Fruit fly (Drosophila melanogaster): ENCODE measurements around the gene CG3061.

The CG3061 gene

dm6 chr3R:14048702-14049142, 16.6 kb downstream of the CG3061 start:
- TF ChIP-seq ttk (optimal IDR thresholded peaks at IDR 0.05) (no peak), Sin3A (optimal IDR thresholded peaks at IDR 0.05) (no peak), Myc (optimal IDR thresholded peaks at IDR 0.05) (no peak), insv (optimal IDR thresholded peaks at IDR 0.05) (no peak), psq (optimal IDR thresholded peaks at IDR 0.05) (no peak), h (optimal IDR thresholded peaks at IDR 0.05) (no peak)

- TF ChIP-seq Sin3A (optimal IDR thresholded peaks at IDR 0.05) (no peak), psq (optimal IDR thresholded peaks at IDR 0.05) (no peak)
These were observed 18.5 kb downstream of the CG3061 start for dm6 chr3R:14050556-14051170.

dm6 chr3R:14051391-14051852, 19.3 kb downstream of the CG3061 start:
- TF ChIP-seq Myc (optimal IDR thresholded peaks at IDR 0.05) (no peak), insv (optimal IDR thresholded peaks at IDR 0.05) (no peak), h (optimal IDR thresholded peaks at IDR 0.05) (no peak), Sin3A (optimal IDR thresholded peaks at IDR 0.05) (no peak), ttk (optimal IDR thresholded peaks at IDR 0.05) (no peak), psq (optimal IDR thresholded peaks at IDR 0.05) (no peak)

- no peak for TF ChIP-seq Myc (optimal IDR thresholded peaks at IDR 0.05)
- TF ChIP-seq ttk (optimal IDR thresholded peaks at IDR 0.05) = no peak
- TF ChIP-seq psq (optimal IDR thresholded peaks at IDR 0.05) = no peak
- TF ChIP-seq h (optimal IDR thresholded peaks at IDR 0.05) = no peak
- no peak for TF ChIP-seq Sin3A (optimal IDR thresholded peaks at IDR 0.05)
- TF ChIP-seq insv (optimal IDR thresholded peaks at IDR 0.05) = no peak
These were observed 20.2 kb downstream of the CG3061 start for dm6 chr3R:14052182-14053036.

- TF ChIP-seq Myc (optimal IDR thresholded peaks at IDR 0.05) (no peak), h (optimal IDR thresholded peaks at IDR 0.05) (no peak), ttk (optimal IDR thresholded peaks at IDR 0.05) (no peak), psq (optimal IDR thresholded peaks at IDR 0.05) (no peak), Sin3A (optimal IDR thresholded peaks at IDR 0.05) (no peak), insv (optimal IDR thresholded peaks at IDR 0.05) (no peak)
These were observed 21.1 kb downstream of the CG3061 start for dm6 chr3R:14053037-14053808.

- no peak for TF ChIP-seq psq (optimal IDR thresholded peaks at IDR 0.05)
- no peak for TF ChIP-seq h (optimal IDR thresholded peaks at IDR 0.05)
- TF ChIP-seq insv (optimal IDR thresholded peaks at IDR 0.05) = no peak
- TF ChIP-seq Sin3A (optimal IDR thresholded peaks at IDR 0.05) = no peak
- TF ChIP-seq ttk (optimal IDR thresholded peaks at IDR 0.05) = no peak
- TF ChIP-seq Myc (optimal IDR thresholded peaks at IDR 0.05) = no peak
These were observed 21.9 kb downstream of the CG3061 start for dm6 chr3R:14054103-14054502.

dm6 chr3R:14055944-14056319, 23.8 kb downstream of the CG3061 start:
- TF ChIP-seq Myc (optimal IDR thresholded peaks at IDR 0.05) (no peak), insv (optimal IDR thresholded peaks at IDR 0.05) (no peak), psq (optimal IDR thresholded peaks at IDR 0.05) (no peak), ttk (optimal IDR thresholded peaks at IDR 0.05) (no peak), h (optimal IDR thresholded peaks at IDR 0.05) (no peak), Sin3A (optimal IDR thresholded peaks at IDR 0.05) (no peak)

- TF ChIP-seq ttk (optimal IDR thresholded peaks at IDR 0.05) = no peak
- TF ChIP-seq h (optimal IDR thresholded peaks at IDR 0.05) = no peak
- no peak for TF ChIP-seq Myc (optimal IDR thresholded peaks at IDR 0.05)
- no peak for TF ChIP-seq insv (optimal IDR thresholded peaks at IDR 0.05)
- TF ChIP-seq Sin3A (optimal IDR thresholded peaks at IDR 0.05) = no peak
- no peak for TF ChIP-seq psq (optimal IDR thresholded peaks at IDR 0.05)
These were observed 24.3 kb downstream of the CG3061 start, which contains the start of gene foxo for dm6 chr3R:14056320-14057053. TSS of gene foxo (plus strand) at chr3R:14056945.

- TF ChIP-seq Sin3A (optimal IDR thresholded peaks at IDR 0.05) (no peak), insv (optimal IDR thresholded peaks at IDR 0.05) (no peak), ttk (optimal IDR thresholded peaks at IDR 0.05) (no peak), psq (optimal IDR thresholded peaks at IDR 0.05) (no peak), Myc (optimal IDR thresholded peaks at IDR 0.05) (no peak), h (optimal IDR thresholded peaks at IDR 0.05) (no peak)
These were observed 25.1 kb downstream of the CG3061 start for dm6 chr3R:14057132-14057855.

dm6 chr3R:14058531-14059431, 26.6 kb downstream of the CG3061 start:
- TF ChIP-seq insv (optimal IDR thresholded peaks at IDR 0.05) (no peak), psq (optimal IDR thresholded peaks at IDR 0.05) (no peak), Sin3A (optimal IDR thresholded peaks at IDR 0.05) (no peak), h (optimal IDR thresholded peaks at IDR 0.05) (no peak), Myc (optimal IDR thresholded peaks at IDR 0.05) (no peak), ttk (optimal IDR thresholded peaks at IDR 0.05) (no peak)

Measured in Kc167 (cell line).